Worm (Caenorhabditis elegans) whole organism, mixed stage, embryonic: ENCODE data around the gene sqv-7.

Experiments used
- ceh-83 ChIP-seq: fragments of 200-800 bp; sonication (Bioruptor generic); optimal IDR thresholded peaks from 2 replicates; lab custom pipeline; 2018; ENCODE audit warnings: mild to moderate bottlenecking, missing genetic modification characterization, missing compliant biosample characterization
- ces-1 ChIP-seq: fragments of 150-350 bp; optimal IDR thresholded peaks from 2 replicates; lab custom pipeline; 2014; ENCODE audit warnings: missing biosample characterization, missing genetic modification reagents, missing genetic modification characterization
- ham-2 ChIP-seq: fragments of 200-800 bp; sonication (Bioruptor generic); optimal IDR thresholded peaks from 2 replicates; lab custom pipeline; 2018; ENCODE audit warnings: mild to moderate bottlenecking, missing genetic modification characterization, missing compliant biosample characterization
- mab-5 ChIP-seq: fragments of 150-350 bp; optimal IDR thresholded peaks from 2 replicates; lab custom pipeline; 2014; ENCODE audit warnings: missing biosample characterization, missing genetic modification characterization
- nhr-12 ChIP-seq: fragments of 150-350 bp; optimal IDR thresholded peaks from 2 replicates; lab custom pipeline; 2014; ENCODE audit warnings: missing biosample characterization, missing genetic modification characterization
- nhr-2 ChIP-seq: fragments of 150-350 bp; optimal IDR thresholded peaks from 2 replicates; lab custom pipeline; 2014; ENCODE audit warnings: missing biosample characterization, missing genetic modification characterization
- nhr-237 ChIP-seq: fragments of 150-350 bp; optimal IDR thresholded peaks from 2 replicates; lab custom pipeline; 2014; ENCODE audit warnings: missing biosample characterization, missing genetic modification characterization
- nhr-28 ChIP-seq: fragments of 150-350 bp; optimal IDR thresholded peaks from 2 replicates; lab custom pipeline; 2014; ENCODE audit warnings: missing biosample characterization, missing genetic modification characterization
- unc-62 ChIP-seq: fragments of 150-350 bp; optimal IDR thresholded peaks from 2 replicates; lab custom pipeline; 2014; ENCODE audit warnings: missing biosample characterization, missing genetic modification reagents, missing genetic modification characterization

- TF ChIP-seq unc-62 (GFP tag; lab: Kevin White, UChicago) (no peak), ham-2 (no peak), nhr-28 (tag; lab: Kevin White, UChicago) (no peak), ceh-83 (GFP tag; lab: Kevin White, UChicago) (no peak), nhr-12 (no peak), nhr-2 (tag; lab: Kevin White, UChicago) (no peak), ces-1 (no peak), nhr-237 (tag; lab: Kevin White, UChicago) (no peak), mab-5 (no peak)
Observed at ce11 chrII:6975725-6976124, 36.8 kb downstream of the sqv-7 start.
